Fruit fly (Drosophila melanogaster): ENCODE results near the gene Hyls1.
A peak's percentile ranks its signal among the peaks of the same experiment; 100 is the strongest.

Gene Hyls1

dm6 chr2L:16299466-16300311, 52.7 kb downstream of the Hyls1 start, which contains the start of the genes heix and CG17328 (continued):
- TF ChIP-seq Hmr (GFP tag; optimal IDR thresholded peaks at IDR 0.05): no peak
- no peak; the same call in 1 of the 2 replicates for TF ChIP-seq CG11696 (GFP tag; IDR thresholded peaks at IDR 0.05)
- no peak for TF ChIP-seq yki (optimal IDR thresholded peaks at IDR 0.05)
- TF ChIP-seq prd (optimal IDR thresholded peaks at IDR 0.05): no peak
- peak; percentile 76 for TF ChIP-seq prd (GFP tag; IDR thresholded peaks at IDR 0.05)
- no peak for TF ChIP-seq vnd (GFP tag; IDR thresholded peaks at IDR 0.05; ENCODE audit: partially characterized antibody)
- peak; percentile 7 for TF ChIP-seq CG3065 (GFP tag; optimal IDR thresholded peaks at IDR 0.05)
- peak; percentile 46 for TF ChIP-seq stwl (tag; optimal IDR thresholded peaks at IDR 0.05)
- TF ChIP-seq CG42726 (GFP tag; IDR thresholded peaks at IDR 0.05; ENCODE audit: partially characterized antibody): 0 out of 2 replicates have a peak, but pooled peaks have one; percentile 30
- TF ChIP-seq gce (GFP tag; IDR thresholded peaks at IDR 0.05): no peak
- TF ChIP-seq CG6683 (GFP tag; optimal IDR thresholded peaks at IDR 0.05): no peak
- no peak for TF ChIP-seq eve (GFP tag; optimal IDR thresholded peaks at IDR 0.05)
- 0 out of 2 replicates have a peak, but pooled peaks have one; percentile 69 for TF ChIP-seq HLH3B (GFP tag; IDR thresholded peaks at IDR 0.05)
- TF ChIP-seq kay (GFP tag; optimal IDR thresholded peaks at IDR 0.05): peak; percentile 34
- no peak for TF ChIP-seq CG7963 (GFP tag; IDR thresholded peaks at IDR 0.05; ENCODE audit: partially characterized antibody)
- TF ChIP-seq CG11695 (GFP tag; IDR thresholded peaks at IDR 0.05): peak; percentile 62; the same call in 1 of the 3 replicates
- no peak for TF ChIP-seq ac (GFP tag; optimal IDR thresholded peaks at IDR 0.05)
- TF ChIP-seq CG9876 (GFP tag; optimal IDR thresholded peaks at IDR 0.05): peak; percentile 6
- TF ChIP-seq CG4404 (GFP tag; IDR thresholded peaks at IDR 0.05): peak; percentile 54
- peak; percentile 18 for TF ChIP-seq tup (GFP tag; optimal IDR thresholded peaks at IDR 0.05)
- TF ChIP-seq Trl (optimal IDR thresholded peaks at IDR 0.05): peak; percentile 88 to 89
- peak; percentile 48 for TF ChIP-seq Trl (GFP tag; optimal IDR thresholded peaks at IDR 0.05)
- TF ChIP-seq H2.0 (GFP tag; IDR thresholded peaks at IDR 0.05): peak; percentile 68
- TF ChIP-seq pb (GFP tag; optimal IDR thresholded peaks at IDR 0.05): peak; percentile 11
- no peak for TF ChIP-seq run (tag; optimal IDR thresholded peaks at IDR 0.05)
- peak; percentile 33 for TF ChIP-seq corto (GFP tag; optimal IDR thresholded peaks at IDR 0.05)
- TF ChIP-seq chif (GFP tag; optimal IDR thresholded peaks at IDR 0.05): peak; percentile 5 to 64
- no peak for TF ChIP-seq Dip2 (GFP tag; IDR thresholded peaks at IDR 0.05)
- 0 out of 3 replicates have a peak, but pooled peaks have one; percentile 24 for TF ChIP-seq Opbp (GFP tag; IDR thresholded peaks at IDR 0.05; ENCODE audit: partially characterized antibody)
- no peak for TF ChIP-seq Stat92E (GFP tag; optimal IDR thresholded peaks at IDR 0.05)
- peak; percentile 64; the same call in 1 of the 2 replicates for TF ChIP-seq CG1024 (GFP tag; IDR thresholded peaks at IDR 0.05)
- peak; percentile 6 for TF ChIP-seq CG31388 (GFP tag; optimal IDR thresholded peaks at IDR 0.05)
- TF ChIP-seq Abd-B (GFP tag; optimal IDR thresholded peaks at IDR 0.05): no peak
- peak; percentile 76 for TF ChIP-seq Hsf (GFP tag; optimal IDR thresholded peaks at IDR 0.05)
- TF ChIP-seq fu2 (GFP tag; optimal IDR thresholded peaks at IDR 0.05): peak; percentile 45
- TF ChIP-seq jing (GFP tag; optimal IDR thresholded peaks at IDR 0.05): no peak
- TF ChIP-seq CG2199 (GFP tag; IDR thresholded peaks at IDR 0.05): peak; percentile 55; the same call in 1 of the 3 replicates
- peak; percentile 82 for TF ChIP-seq CG8924 (tag; optimal IDR thresholded peaks at IDR 0.05)
- peak; percentile 39 for TF ChIP-seq NC2β (GFP tag; optimal IDR thresholded peaks at IDR 0.05)
- TF ChIP-seq CG4424 (GFP tag; optimal IDR thresholded peaks at IDR 0.05): peak; percentile 77
- TF ChIP-seq CG9817 (tag; optimal IDR thresholded peaks at IDR 0.05): peak; percentile 79
- TF ChIP-seq CG10274 (GFP tag; optimal IDR thresholded peaks at IDR 0.05): no peak
- no peak for TF ChIP-seq sim (GFP tag; IDR thresholded peaks at IDR 0.05)
- TF ChIP-seq CG13424 (tag; optimal IDR thresholded peaks at IDR 0.05): peak; percentile 81
- no peak for TF ChIP-seq Elba2 (GFP tag; optimal IDR thresholded peaks at IDR 0.05)
- peak; percentile 32 for TF ChIP-seq Side (GFP tag; optimal IDR thresholded peaks at IDR 0.05)
- peak; percentile 78 for TF ChIP-seq Fer3 (tag; optimal IDR thresholded peaks at IDR 0.05)
- no peak for TF ChIP-seq Hr39 (optimal IDR thresholded peaks at IDR 0.05)
- TF ChIP-seq Xrp1 (GFP tag; IDR thresholded peaks at IDR 0.05): peak; percentile 47; the same call in 1 of the 2 replicates
- TF ChIP-seq sug (tag; optimal IDR thresholded peaks at IDR 0.05): peak; percentile 66
